Fruit fly (Drosophila melanogaster) Kc167 (cell line): Measurements from ENCODE around the gene Alp5.

Source experiments
- Myc ChIP-seq: fragments of >200 bp; optimal IDR thresholded peaks from 2 replicates; lab custom pipeline; 2017; ENCODE audit warnings: missing external identifiers
- Sin3A ChIP-seq: fragments of >200 bp; optimal IDR thresholded peaks from 2 replicates; lab custom pipeline; 2018; ENCODE audit warnings: missing external identifiers
- h ChIP-seq: fragments of >200 bp; optimal IDR thresholded peaks from 3 replicates; lab custom pipeline; 2018; ENCODE audit warnings: missing external identifiers
- insv ChIP-seq: fragments of >200 bp; optimal IDR thresholded peaks from 3 replicates; lab custom pipeline; 2018; ENCODE audit warnings: missing external identifiers
- psq ChIP-seq: fragments of >200 bp; optimal IDR thresholded peaks from 2 replicates; lab custom pipeline; 2017; ENCODE audit warnings: missing external identifiers
- ttk ChIP-seq: sonication (Bioruptor generic); optimal IDR thresholded peaks from 2 replicates; lab custom pipeline; 2017; ENCODE audit warnings: missing external identifiers

Gene Alp5

dm6 chr3R:21006967-21007366 is at the start of gene Alp5:
Gene Alp5, minus strand, starts transcription at chr3R:21006990.
- TF ChIP-seq psq (lab: Kevin White, UChicago) (no peak), insv (lab: Kevin White, UChicago) (no peak), Myc (lab: Kevin White, UChicago) (no peak), ttk (lab: Kevin White, UChicago) (no peak), h (no peak), Sin3A (lab: Kevin White, UChicago) (no peak)

dm6 chr3R:21050875-21051274 is 44.1 kb upstream of the Alp5 start, which contains the start of gene Jhbp15:
Gene Jhbp15, minus strand, starts transcription at chr3R:21050975.
- no peak for TF ChIP-seq ttk (lab: Kevin White, UChicago)
- TF ChIP-seq psq (lab: Kevin White, UChicago) = no peak
- TF ChIP-seq Sin3A (lab: Kevin White, UChicago) = no peak
- no peak for TF ChIP-seq h
- TF ChIP-seq Myc (lab: Kevin White, UChicago) = no peak
- TF ChIP-seq insv (lab: Kevin White, UChicago) = no peak

dm6 chr3R:21048729-21049128 is 41.9 kb upstream of the Alp5 start, which contains the start of gene CG7079:
Gene CG7079, minus strand, starts transcription at chr3R:21048829.
- TF ChIP-seq Sin3A (lab: Kevin White, UChicago) = no peak
- no peak for TF ChIP-seq ttk (lab: Kevin White, UChicago)
- TF ChIP-seq psq (lab: Kevin White, UChicago) = no peak
- TF ChIP-seq Myc (lab: Kevin White, UChicago) = no peak
- TF ChIP-seq h = no peak
- no peak for TF ChIP-seq insv (lab: Kevin White, UChicago)

- TF ChIP-seq Myc (lab: Kevin White, UChicago) (no peak), h (no peak), psq (lab: Kevin White, UChicago) (no peak), ttk (lab: Kevin White, UChicago) (no peak), insv (lab: Kevin White, UChicago) (no peak), Sin3A (lab: Kevin White, UChicago) (no peak)
Observed at dm6 chr3R:21046927-21047326, 40.1 kb upstream of the Alp5 start, which contains the start of gene CG31207. Gene CG31207, minus strand, starts transcription at chr3R:21047027.

- no peak for TF ChIP-seq ttk (lab: Kevin White, UChicago)
- TF ChIP-seq h = no peak
- no peak for TF ChIP-seq Sin3A (lab: Kevin White, UChicago)
- no peak for TF ChIP-seq Myc (lab: Kevin White, UChicago)
- TF ChIP-seq psq (lab: Kevin White, UChicago) = no peak
- no peak for TF ChIP-seq insv (lab: Kevin White, UChicago)
Observed at dm6 chr3R:21045742-21046141, 39.0 kb upstream of the Alp5 start, which contains the start of gene CG31189. Gene CG31189, minus strand, starts transcription at chr3R:21045842.

dm6 chr3R:21043549-21044118 is 36.8 kb upstream of the Alp5 start, which contains the start of gene CG12278:
Gene CG12278, plus strand, starts transcription at chr3R:21044068.
- no peak for TF ChIP-seq h
- TF ChIP-seq insv (lab: Kevin White, UChicago) = no peak
- no peak for TF ChIP-seq Myc (lab: Kevin White, UChicago)
- no peak for TF ChIP-seq Sin3A (lab: Kevin White, UChicago)
- TF ChIP-seq ttk (lab: Kevin White, UChicago) = no peak
- TF ChIP-seq psq (lab: Kevin White, UChicago) = no peak

- TF ChIP-seq psq (lab: Kevin White, UChicago) = no peak
- TF ChIP-seq ttk (lab: Kevin White, UChicago) = no peak
- TF ChIP-seq Myc (lab: Kevin White, UChicago) = no peak
- TF ChIP-seq Sin3A (lab: Kevin White, UChicago) = no peak
- no peak for TF ChIP-seq insv (lab: Kevin White, UChicago)
- no peak for TF ChIP-seq h
Observed at dm6 chr3R:21042399-21042798, 35.6 kb upstream of the Alp5 start, which contains the start of gene Dhc93AB. Gene Dhc93AB, minus strand, starts transcription at chr3R:21042499.

dm6 chr3R:21025508-21025907 is 18.7 kb upstream of the Alp5 start:
- TF ChIP-seq Myc (lab: Kevin White, UChicago) (no peak), h (no peak), insv (lab: Kevin White, UChicago) (no peak), ttk (lab: Kevin White, UChicago) (no peak), Sin3A (lab: Kevin White, UChicago) (no peak), psq (lab: Kevin White, UChicago) (no peak)

dm6 chr3R:21023902-21024541 is 17.2 kb upstream of the Alp5 start, which contains the start of gene peg:
Gene peg, minus strand, starts transcription at chr3R:21024163.
- TF ChIP-seq ttk (lab: Kevin White, UChicago) (no peak), insv (lab: Kevin White, UChicago) (no peak), h (no peak), Sin3A (lab: Kevin White, UChicago) (no peak), Myc (lab: Kevin White, UChicago) (no peak), psq (lab: Kevin White, UChicago) (no peak)

- TF ChIP-seq insv (lab: Kevin White, UChicago) = no peak
- no peak for TF ChIP-seq psq (lab: Kevin White, UChicago)
- no peak for TF ChIP-seq ttk (lab: Kevin White, UChicago)
- no peak for TF ChIP-seq Sin3A (lab: Kevin White, UChicago)
- no peak for TF ChIP-seq Myc (lab: Kevin White, UChicago)
- no peak for TF ChIP-seq h
Observed at dm6 chr3R:21022769-21023517, 16.2 kb upstream of the Alp5 start.

- no peak for TF ChIP-seq psq (lab: Kevin White, UChicago)
- TF ChIP-seq Myc (lab: Kevin White, UChicago) = no peak
- no peak for TF ChIP-seq h
- no peak for TF ChIP-seq ttk (lab: Kevin White, UChicago)
- TF ChIP-seq insv (lab: Kevin White, UChicago) = no peak
- TF ChIP-seq Sin3A (lab: Kevin White, UChicago) = no peak
Observed at dm6 chr3R:21019073-21019472, 12.3 kb upstream of the Alp5 start.
